Fruit fly (Drosophila melanogaster): ENCODE results near the gene CG14323.

The CG14323 gene

dm6 chr3R:17646102-17647050 lies 24.5 kb upstream of the CG14323 start (continued):
- TF ChIP-seq eve (GFP tag; optimal IDR thresholded peaks at IDR 0.05) (peak in 1 of 2 experiments; percentile 11), Optix (GFP tag; IDR thresholded peaks at IDR 0.05) (no peak), hb (GFP tag; IDR thresholded peaks at IDR 0.05; ENCODE audit: partially characterized antibody) (peak; percentile 60; the same call in 1 of the 3 replicates), amos (GFP tag; IDR thresholded peaks at IDR 0.05; ENCODE audit: partially characterized antibody) (peak; percentile 76)

- TF ChIP-seq zfh2 (GFP tag; optimal IDR thresholded peaks at IDR 0.05) (no peak), vvl (GFP tag; IDR thresholded peaks at IDR 0.05) (peak; percentile 80), CG15601 (tag; optimal IDR thresholded peaks at IDR 0.05) (no peak), CG13424 (tag; optimal IDR thresholded peaks at IDR 0.05) (no peak), CG13287 (GFP tag; IDR thresholded peaks at IDR 0.05; ENCODE audit: partially characterized antibody) (peak; percentile 32; the same call in 1 of the 2 replicates), CG11695 (GFP tag; IDR thresholded peaks at IDR 0.05) (no peak), CG12769 (tag; optimal IDR thresholded peaks at IDR 0.05) (peak; percentile 40), Adf1 (GFP tag; IDR thresholded peaks at IDR 0.05) (no peak), chinmo (GFP tag; IDR thresholded peaks at IDR 0.05; ENCODE audit: partially characterized antibody) (peak; percentile 84; the same call in 2 of the 4 replicates), abd-A (tag; optimal IDR thresholded peaks at IDR 0.05) (peak; percentile 36), mirr (GFP tag; optimal IDR thresholded peaks at IDR 0.05) (peak; percentile 44), slou (GFP tag; optimal IDR thresholded peaks at IDR 0.05) (no peak), exex (tag; optimal IDR thresholded peaks at IDR 0.05) (peak; percentile 45), Dll (GFP tag; IDR thresholded peaks at IDR 0.05; ENCODE audit: partially characterized antibody) (peak; percentile 34; the same call in 1 of the 4 replicates), CG3065 (GFP tag; optimal IDR thresholded peaks at IDR 0.05) (no peak), hkb (optimal IDR thresholded peaks at IDR 0.05) (no peak), hkb (GFP tag; IDR thresholded peaks at IDR 0.05) (peak; percentile 16; the same call in 1 of the 2 replicates), sens (GFP tag) (peak; percentile 79), tin (GFP tag; optimal IDR thresholded peaks at IDR 0.05) (no peak), Myb (GFP tag; optimal IDR thresholded peaks at IDR 0.05) (no peak), CG11085 (GFP tag; IDR thresholded peaks at IDR 0.05) (no peak), B-H2 (GFP tag; optimal IDR thresholded peaks at IDR 0.05) (no peak), CG15269 (tag; optimal IDR thresholded peaks at IDR 0.05) (no peak), Xrp1 (GFP tag; IDR thresholded peaks at IDR 0.05) (no peak), sima (GFP tag; optimal IDR thresholded peaks at IDR 0.05) (no peak), CG7963 (GFP tag; IDR thresholded peaks at IDR 0.05; ENCODE audit: partially characterized antibody) (peak; percentile 50; the same call in 1 of the 3 replicates), rib (GFP tag; IDR thresholded peaks at IDR 0.05) (no peak), amos (GFP tag; IDR thresholded peaks at IDR 0.05; ENCODE audit: partially characterized antibody) (peak; percentile 42; the same call in 1 of the 2 replicates), CG10565 (GFP tag; optimal IDR thresholded peaks at IDR 0.05) (no peak), Bdp1 (GFP tag; optimal IDR thresholded peaks at IDR 0.05) (peak; percentile 99), knrl (GFP tag; IDR thresholded peaks at IDR 0.05; ENCODE audit: partially characterized antibody) (peak; percentile 41; the same call in 2 of the 3 replicates), NC2α (GFP tag; optimal IDR thresholded peaks at IDR 0.05) (no peak), kay (GFP tag; optimal IDR thresholded peaks at IDR 0.05) (no peak), Chrac-16 (GFP tag; optimal IDR thresholded peaks at IDR 0.05) (no peak), CG13123 (GFP tag; optimal IDR thresholded peaks at IDR 0.05) (no peak), CG6791 (GFP tag; IDR thresholded peaks at IDR 0.05; ENCODE audit: partially characterized antibody) (peak; percentile 60; the same call in 1 of the 3 replicates), cwo (GFP tag; optimal IDR thresholded peaks at IDR 0.05) (no peak), tna (GFP tag; IDR thresholded peaks at IDR 0.05; ENCODE audit: partially characterized antibody) (peak; percentile 64; the same call in 1 of the 2 replicates), Dek (tag; optimal IDR thresholded peaks at IDR 0.05) (no peak), sd (tag; optimal IDR thresholded peaks at IDR 0.05) (peak; percentile 63), Blimp-1 (GFP tag; optimal IDR thresholded peaks at IDR 0.05) (no peak), Eip74EF (GFP tag; optimal IDR thresholded peaks at IDR 0.05) (peak in 1 of 2 experiments; percentile 13)
Observed at dm6 chr3R:17645239-17645638, 23.3 kb upstream of the CG14323 start.

Data from whole organism, embryonic.